Worm (Caenorhabditis elegans) whole organism, L4/young adult: ENCODE measurements around the gene dos-2.

ENCODE experiments used
- dao-5 ChIP-seq: sonication (generic microtip); optimal IDR thresholded peaks from 2 replicates; lab custom pipeline; 2016; ENCODE audit warnings: missing genotype, missing genetic modification characterization, moderate library complexity, missing compliant biosample characterization
- him-1 ChIP-seq: sonication (generic microtip); optimal IDR thresholded peaks from 2 replicates; lab custom pipeline; 2016; ENCODE audit warnings: missing genotype, missing genetic modification reagents, missing genetic modification characterization, missing compliant biosample characterization

DNA sequence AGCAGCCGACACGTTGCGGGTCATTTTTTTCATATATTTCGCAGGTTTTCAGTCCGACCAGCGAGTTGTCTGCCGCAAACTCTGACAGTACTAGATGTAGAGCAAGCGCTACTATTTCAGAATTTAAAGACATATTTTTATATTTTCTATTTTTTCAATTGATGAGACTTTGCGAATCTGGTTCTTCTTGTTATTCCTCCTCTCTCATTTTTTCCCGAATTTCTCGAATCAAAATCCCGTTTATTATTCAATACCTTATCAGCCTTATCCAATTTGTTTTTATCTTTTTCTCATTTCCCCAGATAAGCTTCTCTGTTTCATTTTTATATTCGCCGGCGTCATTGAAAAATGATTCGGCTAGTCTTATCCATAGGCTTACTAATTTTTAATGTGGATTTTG is at the start of gene dos-2:
- TF ChIP-seq dao-5 = no peak
- no peak for TF ChIP-seq him-1 (tag; lab: Kevin White, UChicago)
